Worm (Caenorhabditis elegans) whole organism, L2 larva: ENCODE measurements around the gene srbc-2.

Experiments used
- C34F6.9 ChIP-seq: fragments of 150-350 bp; optimal IDR thresholded peaks from 2 replicates; lab custom pipeline; 2014; ENCODE audit warnings: missing biosample characterization, missing genetic modification characterization
- F13H6.1 ChIP-seq: sonication (generic microtip); optimal IDR thresholded peaks from 2 replicates; lab custom pipeline; 2016; ENCODE audit warnings: missing genetic modification characterization, missing compliant biosample characterization
- ZK546.5 ChIP-seq: sonication (generic microtip); optimal IDR thresholded peaks from 2 replicates; lab custom pipeline; 2017; ENCODE audit warnings: missing biosample characterization, missing genetic modification characterization
- ama-1 ChIP-seq: fragments of 150-350 bp; optimal IDR thresholded peaks from 2 replicates; lab custom pipeline; 2018; ENCODE audit warnings: inconsistent platforms
- ceh-82 ChIP-seq: fragments of 150-350 bp; optimal IDR thresholded peaks from 2 replicates; lab custom pipeline; 2014; ENCODE audit warnings: missing biosample characterization, missing genetic modification characterization
- lin-39 ChIP-seq: fragments of 150-350 bp; optimal IDR thresholded peaks from 2 replicates; lab custom pipeline; 2014; ENCODE audit warnings: missing biosample characterization, missing genetic modification reagents, missing genetic modification characterization
- mdl-1 ChIP-seq, 2 experiments: fragments of 150-350 bp in 1 of 2; sonication (generic microtip) in 1 of 2; optimal IDR thresholded peaks; 2 replicates each; lab custom pipeline; 2017; ENCODE audit warnings: missing biosample characterization in 2 of 2, missing genetic modification characterization in 2 of 2
- nhr-237 ChIP-seq: fragments of 150-350 bp; optimal IDR thresholded peaks from 2 replicates; lab custom pipeline; 2014; ENCODE audit warnings: missing biosample characterization, missing genetic modification characterization
- sma-3 ChIP-seq: sonication (generic microtip); optimal IDR thresholded peaks from 2 replicates; lab custom pipeline; 2016; ENCODE audit warnings: missing genetic modification reagents, missing genetic modification characterization, missing compliant biosample characterization
- snpc-4 ChIP-seq: fragments of 150-350 bp; optimal IDR thresholded peaks from 2 replicates; lab custom pipeline; 2014; ENCODE audit warnings: missing biosample characterization, missing genetic modification characterization

DNA sequence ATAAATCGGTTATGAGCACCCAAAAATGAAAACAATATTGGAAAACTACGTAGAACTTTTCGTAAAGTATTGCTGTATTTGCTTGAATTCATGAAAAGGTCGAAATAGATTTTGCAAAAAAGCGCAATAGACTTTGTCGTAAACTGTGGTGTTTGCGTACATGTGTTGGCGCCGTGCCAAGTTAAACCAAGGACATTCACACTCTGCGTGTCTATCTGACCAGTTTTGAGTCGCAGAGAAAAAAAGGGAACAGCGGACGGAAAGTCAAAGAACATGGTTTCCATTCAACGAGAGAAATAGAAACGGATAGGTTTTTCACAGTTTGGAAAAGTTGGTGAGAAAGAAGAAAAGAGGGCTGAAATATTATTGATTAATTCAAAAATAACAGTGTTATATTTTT, 14.1 kb upstream of the srbc-2 start:
- TF ChIP-seq lin-39 (tag; lab: Kevin White, UChicago) (no peak), C34F6.9 (tag; lab: Kevin White, UChicago) (peak; percentile 86), snpc-4 (peak; percentile 63), nhr-237 (no peak), ama-1 (lab: Kevin White, UChicago) (no peak), ZK546.5 (tag; lab: Kevin White, UChicago) (no peak), mdl-1 (tag; optimal IDR thresholded peaks at IDR 0.05; lab: Kevin White, UChicago) (peak in 1 of 2 experiments; percentile 60), sma-3 (GFP tag; lab: Kevin White, UChicago) (peak; percentile 88), F13H6.1 (tag; lab: Kevin White, UChicago) (peak; percentile 90), ceh-82 (no peak)
